Worm (Caenorhabditis elegans) whole organism, L1 larva: ENCODE results near the gene C03B8.3.
A peak's percentile ranks its signal among the peaks of the same experiment; 100 is the strongest.

Experiments used
- F16B12.6 ChIP-seq: fragments of 150-350 bp; optimal IDR thresholded peaks from 2 replicates; lab custom pipeline; 2014; ENCODE audit warnings: missing biosample characterization, missing genetic modification characterization
- aly-2 ChIP-seq: fragments of 150-350 bp; optimal IDR thresholded peaks from 2 replicates; lab custom pipeline; 2014; ENCODE audit warnings: missing biosample characterization, missing genetic modification characterization
- ama-1 ChIP-seq: fragments of 150-350 bp; optimal IDR thresholded peaks from 2 replicates; lab custom pipeline; 2014
- blmp-1 ChIP-seq: fragments of 150-350 bp; optimal IDR thresholded peaks from 2 replicates; lab custom pipeline; 2014; ENCODE audit warnings: missing biosample characterization, missing genetic modification characterization
- ceh-8 ChIP-seq: fragments of 200-800 bp; sonication (Bioruptor generic); optimal IDR thresholded peaks from 2 replicates; lab custom pipeline; 2018; ENCODE audit warnings: mild to moderate bottlenecking, missing genetic modification characterization, moderate library complexity, missing compliant biosample characterization
- ceh-82 ChIP-seq, 3 experiments: fragments of 150-350 bp in 1 of 3; sonication (generic microtip) in 2 of 3; optimal IDR thresholded peaks; 2 replicates each; lab custom pipeline; 2014 to 2017; ENCODE audit warnings: missing biosample characterization in 3 of 3, missing genetic modification characterization in 3 of 3
- ceh-90 ChIP-seq: sonication (generic microtip); optimal IDR thresholded peaks from 2 replicates; lab custom pipeline; 2016; ENCODE audit warnings: missing genetic modification characterization, missing compliant biosample characterization
- dsc-1 ChIP-seq: sonication (generic microtip); optimal IDR thresholded peaks from 2 replicates; lab custom pipeline; 2016; ENCODE audit warnings: mild to moderate bottlenecking, missing genetic modification characterization, missing compliant biosample characterization
- efl-1 ChIP-seq, 4 experiments: fragments of 150-350 bp; optimal IDR thresholded peaks in 3 of 4; peaks in 1 of 4; 1 replicate in 1 of 4; 2 replicates in 3 of 4; lab custom pipeline; 2014; ENCODE audit warnings: missing biosample characterization in 2 of 4, missing genetic modification characterization in 2 of 4, missing genetic modification reagents in 2 of 4
- efl-3 ChIP-seq: fragments of 200-800 bp; sonication (Bioruptor generic); optimal IDR thresholded peaks from 2 replicates; lab custom pipeline; 2018; ENCODE audit warnings: mild to moderate bottlenecking, missing genetic modification characterization, missing compliant biosample characterization
- egl-13 ChIP-seq: sonication (generic microtip); optimal IDR thresholded peaks from 2 replicates; lab custom pipeline; 2016; ENCODE audit warnings: missing genotype, missing genetic modification reagents, missing genetic modification characterization, missing compliant biosample characterization
- elt-2 ChIP-seq: sonication (generic microtip); optimal IDR thresholded peaks from 2 replicates; lab custom pipeline; 2016; ENCODE audit warnings: missing genetic modification characterization, mild to moderate bottlenecking, inconsistent platforms, missing compliant biosample characterization, missing genetic modification reagents
- ets-5 ChIP-seq: fragments of 200-800 bp; sonication (Bioruptor generic); IDR thresholded peaks from 2 replicates; pipeline ENCODE4 v1.3.6; 2022; ENCODE audit warnings: missing genetic modification characterization, missing compliant biosample characterization
- jun-1 ChIP-seq: fragments of 150-350 bp; optimal IDR thresholded peaks from 2 replicates; lab custom pipeline; 2014; ENCODE audit warnings: missing biosample characterization, missing genetic modification reagents, missing genetic modification characterization
- lin-13 ChIP-seq: fragments of 150-350 bp; optimal IDR thresholded peaks from 2 replicates; lab custom pipeline; 2014; ENCODE audit warnings: missing biosample characterization, missing genetic modification reagents, missing genetic modification characterization
- lin-15B ChIP-seq: fragments of 150-350 bp; sonication (generic microtip); optimal IDR thresholded peaks from 3 replicates; lab custom pipeline; 2014; ENCODE audit warnings: missing biosample characterization, missing genetic modification characterization
- lin-39 ChIP-seq: fragments of 150-350 bp; optimal IDR thresholded peaks from 2 replicates; lab custom pipeline; 2014; ENCODE audit warnings: missing biosample characterization, missing genetic modification reagents, missing genetic modification characterization
- mef-2 ChIP-seq: fragments of 150-350 bp; optimal IDR thresholded peaks from 2 replicates; lab custom pipeline; 2014; ENCODE audit warnings: missing biosample characterization, missing genetic modification characterization
- nhr-11 ChIP-seq: fragments of 150-350 bp; optimal IDR thresholded peaks from 2 replicates; lab custom pipeline; 2014; ENCODE audit warnings: missing biosample characterization, missing genetic modification characterization
- nhr-19 ChIP-seq: fragments of 200-800 bp; sonication (Bioruptor generic); conservative IDR thresholded peaks from 2 replicates; pipeline ENCODE4 v1.3.6; 2022; ENCODE audit warnings: missing genetic modification characterization, missing compliant biosample characterization
- nhr-20 ChIP-seq: sonication (generic microtip); optimal IDR thresholded peaks from 2 replicates; lab custom pipeline; 2016; ENCODE audit warnings: mild to moderate bottlenecking, missing genetic modification characterization, missing compliant biosample characterization
- nhr-28 ChIP-seq: fragments of 150-350 bp; optimal IDR thresholded peaks from 2 replicates; lab custom pipeline; 2014; ENCODE audit warnings: missing biosample characterization, missing genetic modification characterization
- nhr-47 ChIP-seq: sonication (generic microtip); optimal IDR thresholded peaks from 2 replicates; lab custom pipeline; 2016; ENCODE audit warnings: mild to moderate bottlenecking, missing genetic modification characterization, moderate library complexity, missing compliant biosample characterization
- nhr-76 ChIP-seq: sonication (generic microtip); optimal IDR thresholded peaks from 2 replicates; lab custom pipeline; 2017; ENCODE audit warnings: missing biosample characterization, missing genetic modification characterization
- nhr-77 ChIP-seq: fragments of 150-350 bp; optimal IDR thresholded peaks from 2 replicates; lab custom pipeline; 2014; ENCODE audit warnings: missing biosample characterization, missing genetic modification characterization
- nhr-84 ChIP-seq: sonication (generic microtip); optimal IDR thresholded peaks from 2 replicates; lab custom pipeline; 2017; ENCODE audit warnings: missing biosample characterization, missing genetic modification characterization
- nhr-85 ChIP-seq: sonication (generic microtip); peaks from one replicate; lab custom pipeline; 2016; ENCODE audit warnings: missing genetic modification characterization, inconsistent platforms, missing compliant biosample characterization
- nhr-90 ChIP-seq: sonication (generic microtip); optimal IDR thresholded peaks from 2 replicates; lab custom pipeline; 2016; ENCODE audit warnings: mild to moderate bottlenecking, missing genetic modification characterization, missing compliant biosample characterization; ENCODE audit not compliant: poor library complexity
- pqm-1 ChIP-seq: sonication (generic microtip); optimal IDR thresholded peaks from 3 replicates; lab custom pipeline; 2017; ENCODE audit warnings: missing biosample characterization, missing genetic modification characterization
- sox-4 ChIP-seq: sonication (generic microtip); optimal IDR thresholded peaks from 2 replicates; lab custom pipeline; 2016; ENCODE audit warnings: missing genetic modification characterization, missing compliant biosample characterization
- tbx-2 ChIP-seq: sonication (generic microtip); optimal IDR thresholded peaks from 2 replicates; lab custom pipeline; 2016; ENCODE audit warnings: missing genetic modification characterization, missing compliant biosample characterization
- unc-130 ChIP-seq: fragments of 150-350 bp; optimal IDR thresholded peaks from 2 replicates; lab custom pipeline; 2017; ENCODE audit warnings: missing biosample characterization, missing genetic modification characterization, inconsistent platforms
- unc-62 ChIP-seq: fragments of 150-350 bp; optimal IDR thresholded peaks from 2 replicates; lab custom pipeline; 2014; ENCODE audit warnings: missing biosample characterization, missing genetic modification reagents, missing genetic modification characterization
- unc-86 ChIP-seq: sonication (generic microtip); optimal IDR thresholded peaks from 2 replicates; lab custom pipeline; 2016; ENCODE audit warnings: missing genetic modification characterization, missing compliant biosample characterization
- unc-98 ChIP-seq: fragments of 200-800 bp; sonication (Bioruptor generic); IDR thresholded peaks from 2 replicates; pipeline ENCODE4 v1.3.6; 2022; ENCODE audit warnings: missing genetic modification characterization, missing compliant biosample characterization
- vab-15 ChIP-seq: sonication (generic microtip); optimal IDR thresholded peaks from 2 replicates; lab custom pipeline; 2017; ENCODE audit warnings: missing genotype, mild to moderate bottlenecking, missing genetic modification characterization, missing compliant biosample characterization
- zip-4 ChIP-seq: fragments of 200-800 bp; sonication (Bioruptor generic); optimal IDR thresholded peaks from 2 replicates; lab custom pipeline; 2018; ENCODE audit warnings: mild to moderate bottlenecking, missing genetic modification characterization, moderate library complexity, missing compliant biosample characterization
- ztf-11 ChIP-seq, 2 experiments: sonication (generic microtip); optimal IDR thresholded peaks; 2 replicates each; lab custom pipeline; 2016 to 2017; ENCODE audit warnings: missing genetic modification characterization in 2 of 2, missing biosample characterization in 1 of 2, missing compliant biosample characterization in 1 of 2

Gene C03B8.3

DNA sequence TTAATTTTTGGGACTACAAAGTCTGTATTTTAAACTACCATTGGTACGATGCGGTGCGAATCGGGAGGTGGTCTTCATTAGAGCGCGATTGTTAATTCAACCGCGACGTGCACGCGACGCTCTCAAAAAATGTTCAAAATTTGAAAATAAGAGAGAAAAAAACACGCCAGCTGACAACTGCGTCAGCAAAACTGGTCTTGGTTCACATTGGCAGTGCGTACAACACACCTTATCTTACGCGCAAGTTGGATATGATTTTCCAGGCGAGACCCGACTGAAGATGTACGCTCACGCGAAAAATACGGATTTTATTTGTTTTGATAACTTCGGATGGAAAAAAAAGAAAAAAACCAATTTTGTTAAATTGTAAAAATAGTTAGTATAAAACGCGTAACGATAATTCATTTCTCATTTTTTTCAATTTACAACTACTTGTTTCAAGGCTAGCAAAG is at the start of gene C03B8.3 (continued):
- TF ChIP-seq dsc-1 (tag; lab: Kevin White, UChicago) (no peak), mef-2 (tag; lab: Kevin White, UChicago) (no peak), nhr-76 (tag; lab: Kevin White, UChicago) (no peak), vab-15 (tag; lab: Kevin White, UChicago) (no peak), ztf-11 (tag; optimal IDR thresholded peaks at IDR 0.05; lab: Kevin White, UChicago) (no peak), nhr-84 (tag; lab: Kevin White, UChicago) (no peak), nhr-19 (peak; percentile 26; the same call in 1 of the 2 replicates), tbx-2 (tag; lab: Kevin White, UChicago) (peak; percentile 18), unc-130 (tag; lab: Kevin White, UChicago) (no peak), nhr-47 (no peak), lin-13 (GFP tag; lab: Kevin White, UChicago) (peak; percentile 77), ama-1 (lab: Kevin White, UChicago) (no peak), lin-15B (tag; lab: Kevin White, UChicago) (peak; percentile 53), nhr-28 (tag; lab: Kevin White, UChicago) (no peak), F16B12.6 (peak; percentile 63), ceh-90 (no peak), blmp-1 (tag; lab: Kevin White, UChicago) (no peak), nhr-20 (tag; lab: Kevin White, UChicago) (peak; percentile 24), efl-3 (GFP tag; lab: Kevin White, UChicago) (no peak), unc-98 (GFP tag; lab: Robert Waterston, UW) (no peak), sox-4 (tag; lab: Kevin White, UChicago) (no peak), pqm-1 (no peak), nhr-77 (tag; lab: Kevin White, UChicago) (no peak), nhr-90 (tag; lab: Kevin White, UChicago) (no peak), ets-5 (GFP tag; lab: Robert Waterston, UW) (no peak), egl-13 (tag; lab: Kevin White, UChicago) (no peak), efl-1 (optimal IDR thresholded peaks at IDR 0.05; lab: Kevin White, UChicago) (peak; percentile 48 to 83), efl-1 (GFP tag; optimal IDR thresholded peaks at IDR 0.05 in 1 of 2; lab: Kevin White, UChicago) (peak; percentile 34 to 92), aly-2 (tag; lab: Kevin White, UChicago) (no peak), zip-4 (GFP tag; lab: Kevin White, UChicago) (no peak)

DNA sequence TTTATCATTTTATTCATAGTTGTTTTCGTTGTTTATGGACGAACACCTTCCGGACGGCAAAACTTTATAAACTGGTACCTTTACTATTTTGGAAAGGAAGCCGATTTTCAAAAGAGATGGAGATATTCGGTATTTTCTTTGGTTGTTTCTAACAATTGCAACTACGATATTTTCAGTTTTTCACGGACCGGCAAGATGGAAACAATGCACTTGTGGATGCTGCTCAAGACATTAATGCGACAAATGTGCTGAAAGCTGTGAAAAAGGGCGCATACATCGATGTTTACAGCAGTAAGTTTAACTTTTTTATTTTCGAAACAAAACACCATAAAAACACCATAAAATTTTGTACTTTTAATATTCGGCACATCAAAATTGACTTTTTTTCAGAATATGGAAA is 46.2 kb upstream of the C03B8.3 start:
- TF ChIP-seq nhr-11 (no peak), ets-5 (GFP tag; lab: Robert Waterston, UW) (no peak), efl-1 (optimal IDR thresholded peaks at IDR 0.05; lab: Kevin White, UChicago) (no peak), efl-1 (GFP tag; optimal IDR thresholded peaks at IDR 0.05 in 1 of 2; lab: Kevin White, UChicago) (peak in 1 of 2 experiments; percentile 84)

DNA sequence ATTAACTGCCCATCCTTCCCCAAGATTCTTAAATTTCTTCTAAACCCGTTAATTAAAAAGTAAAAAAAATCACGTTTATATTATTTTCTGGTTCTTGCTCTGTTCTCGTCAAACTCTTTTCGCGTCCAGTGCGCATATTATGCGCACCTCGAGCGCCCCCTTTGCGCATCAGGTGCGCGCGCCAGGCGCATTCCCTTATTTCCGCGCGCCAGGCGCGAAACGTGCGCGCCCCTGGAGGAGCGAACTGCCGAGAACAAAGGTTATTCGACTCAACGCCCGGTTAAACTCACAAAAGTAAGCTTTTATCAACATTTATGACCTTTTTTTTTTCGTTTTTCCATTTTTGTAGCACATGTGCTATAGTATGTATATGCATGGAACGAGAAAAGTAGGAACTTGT is 39.7 kb upstream of the C03B8.3 start:
- TF ChIP-seq vab-15 (tag; lab: Kevin White, UChicago) (no peak), lin-39 (no peak), ceh-8 (GFP tag; lab: Kevin White, UChicago) (no peak), ceh-82 (tag; optimal IDR thresholded peaks at IDR 0.05; lab: Kevin White, UChicago) (no peak), ama-1 (lab: Kevin White, UChicago) (no peak), ets-5 (GFP tag; lab: Robert Waterston, UW) (no peak), unc-86 (tag; lab: Kevin White, UChicago) (no peak), unc-62 (GFP tag; lab: Kevin White, UChicago) (no peak), efl-3 (GFP tag; lab: Kevin White, UChicago) (no peak), jun-1 (tag; lab: Kevin White, UChicago) (no peak), elt-2 (tag; lab: Kevin White, UChicago) (no peak)

DNA sequence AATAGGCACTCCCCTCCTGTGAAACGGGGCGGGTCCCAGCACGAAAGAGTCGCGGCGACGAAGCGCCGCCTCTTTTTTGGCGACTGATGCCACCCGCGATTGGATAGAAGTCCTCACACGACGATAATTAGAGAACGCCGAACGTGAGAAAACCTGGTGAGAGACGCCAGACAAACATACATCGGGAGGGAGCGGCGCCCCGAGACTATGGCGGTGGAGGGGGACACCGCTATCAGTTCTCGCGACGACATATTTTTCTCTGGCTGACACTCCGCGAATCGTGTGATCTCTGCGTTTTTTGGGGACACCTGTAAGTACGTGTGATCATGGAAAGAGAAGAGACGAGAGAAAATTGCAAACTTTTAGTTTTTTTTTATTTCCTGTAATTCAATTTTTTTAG is 35.3 kb upstream of the C03B8.3 start:
- TF ChIP-seq nhr-19 (peak; percentile 39), blmp-1 (tag; lab: Kevin White, UChicago) (peak; percentile 1), nhr-85 (tag; lab: Kevin White, UChicago) (peak; percentile 46)
- TF ChIP-seq, all 84 proteins: peak for 3; not testable (repeated sequence) for 81
